Worm (Caenorhabditis elegans) whole organism, L4/young adult: ENCODE measurements around the gene unc-93.

ENCODE experiments used
- dao-5 ChIP-seq: sonication (generic microtip); optimal IDR thresholded peaks from 2 replicates; lab custom pipeline; 2016; ENCODE audit warnings: missing genotype, missing genetic modification characterization, moderate library complexity, missing compliant biosample characterization
- him-1 ChIP-seq: sonication (generic microtip); optimal IDR thresholded peaks from 2 replicates; lab custom pipeline; 2016; ENCODE audit warnings: missing genotype, missing genetic modification reagents, missing genetic modification characterization, missing compliant biosample characterization

DNA sequence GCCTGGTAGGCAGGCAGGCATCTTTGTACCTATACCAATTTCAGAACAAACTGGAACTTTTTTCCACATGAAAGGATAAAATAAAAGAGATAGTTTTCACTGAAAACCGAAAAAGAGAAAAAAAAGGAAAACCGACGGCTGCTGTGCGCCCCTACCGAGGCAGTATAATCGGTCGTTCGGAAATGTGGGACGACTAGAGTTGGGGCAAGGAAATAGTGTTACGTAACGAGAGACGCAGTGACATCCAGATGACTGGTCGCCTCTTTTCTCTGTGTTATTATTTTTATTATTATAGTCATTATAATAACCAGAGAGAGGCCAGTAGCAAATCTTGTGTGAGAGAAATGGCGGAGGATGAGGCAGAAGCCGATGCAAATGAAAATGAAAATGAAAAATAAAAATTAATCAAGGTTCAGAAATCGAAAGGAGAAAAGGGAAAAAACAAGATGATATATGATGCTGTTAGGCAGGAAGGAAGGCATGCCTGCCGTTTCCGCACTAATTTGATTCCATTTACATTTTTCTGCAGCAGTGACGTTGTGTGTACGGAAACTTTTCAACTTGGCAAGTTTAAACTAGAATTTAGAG lies 37.3 kb downstream of the unc-93 start:
- TF ChIP-seq dao-5 (tag; lab: Kevin White, UChicago) (no peak), him-1 (tag; lab: Kevin White, UChicago) (no peak)
